Worm (Caenorhabditis elegans) whole organism, L2 larva: Measurements from ENCODE around the gene sdz-5.

Experiments
- crh-2 ChIP-seq: sonication (generic microtip); optimal IDR thresholded peaks from 2 replicates; lab custom pipeline; 2017; ENCODE audit warnings: missing biosample characterization, missing genetic modification characterization
- egl-27 ChIP-seq: sonication (generic microtip); optimal IDR thresholded peaks from 3 replicates; lab custom pipeline; 2017; ENCODE audit warnings: missing biosample characterization, missing genetic modification reagents, missing genetic modification characterization
- lin-39 ChIP-seq: fragments of 150-350 bp; optimal IDR thresholded peaks from 2 replicates; lab custom pipeline; 2014; ENCODE audit warnings: missing biosample characterization, missing genetic modification reagents, missing genetic modification characterization
- nhr-25 ChIP-seq: fragments of 150-350 bp; sonication (generic microtip); optimal IDR thresholded peaks from 3 replicates; lab custom pipeline; 2014; ENCODE audit warnings: missing biosample characterization, missing genetic modification characterization
- nhr-6 ChIP-seq: fragments of 150-350 bp; optimal IDR thresholded peaks from 2 replicates; lab custom pipeline; 2014; ENCODE audit warnings: missing biosample characterization, missing genetic modification characterization
- sma-3 ChIP-seq: sonication (generic microtip); optimal IDR thresholded peaks from 2 replicates; lab custom pipeline; 2016; ENCODE audit warnings: missing genetic modification reagents, missing genetic modification characterization, missing compliant biosample characterization
- snpc-4 ChIP-seq: fragments of 150-350 bp; optimal IDR thresholded peaks from 2 replicates; lab custom pipeline; 2014; ENCODE audit warnings: missing biosample characterization, missing genetic modification characterization
- unc-55 ChIP-seq: fragments of 150-350 bp; sonication (generic microtip); optimal IDR thresholded peaks from 3 replicates; lab custom pipeline; 2014; ENCODE audit warnings: missing biosample characterization, missing genetic modification reagents, missing genetic modification characterization
- zag-1 ChIP-seq: fragments of 150-350 bp; optimal IDR thresholded peaks from 2 replicates; lab custom pipeline; 2014; ENCODE audit warnings: missing biosample characterization, missing genetic modification characterization
- ztf-11 ChIP-seq: sonication (generic microtip); optimal IDR thresholded peaks from 2 replicates; lab custom pipeline; 2017; ENCODE audit warnings: missing biosample characterization, missing genetic modification characterization

DNA sequence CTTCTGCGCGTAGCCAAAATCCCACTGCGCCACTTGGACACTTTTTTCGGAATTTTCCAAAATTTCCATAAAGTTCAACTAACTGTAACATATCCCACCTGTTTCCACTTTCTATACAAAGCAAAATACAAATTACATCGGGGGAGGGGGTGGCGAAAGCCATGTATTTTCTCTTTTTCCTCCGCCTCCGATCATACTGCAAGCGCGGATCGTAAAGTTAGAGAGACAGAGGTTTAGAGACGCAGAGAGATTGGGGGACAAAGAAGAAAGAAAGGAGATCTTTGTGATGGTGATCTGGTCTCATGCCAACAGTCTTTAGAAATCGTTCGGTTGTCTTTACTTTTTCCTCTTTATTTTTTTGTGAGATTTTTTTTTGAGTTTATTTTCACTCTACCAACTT lies 19.8 kb downstream of the sdz-5 start:
- TF ChIP-seq zag-1 (tag; lab: Kevin White, UChicago), result no peak
- peak; percentile 17 for TF ChIP-seq nhr-25 (tag; lab: Kevin White, UChicago)
- TF ChIP-seq lin-39 (tag; lab: Kevin White, UChicago), result no peak
- no peak for TF ChIP-seq crh-2 (tag; lab: Kevin White, UChicago)
- TF ChIP-seq unc-55 (GFP tag; lab: Kevin White, UChicago), result no peak
- TF ChIP-seq egl-27 (tag; lab: Kevin White, UChicago), result no peak
- TF ChIP-seq nhr-6, result no peak
- TF ChIP-seq snpc-4 (tag; lab: Kevin White, UChicago), result no peak
- TF ChIP-seq sma-3 (GFP tag; lab: Kevin White, UChicago), result no peak
- no peak for TF ChIP-seq ztf-11 (tag; lab: Kevin White, UChicago)
